Worm (Caenorhabditis elegans) whole organism, L4/young adult: Measurements from ENCODE around the gene F20C5.11.

Source experiments
- dao-5 ChIP-seq: sonication (generic microtip); optimal IDR thresholded peaks from 2 replicates; lab custom pipeline; 2016; ENCODE audit warnings: missing genotype, missing genetic modification characterization, moderate library complexity, missing compliant biosample characterization
- him-1 ChIP-seq: sonication (generic microtip); optimal IDR thresholded peaks from 2 replicates; lab custom pipeline; 2016; ENCODE audit warnings: missing genotype, missing genetic modification reagents, missing genetic modification characterization, missing compliant biosample characterization

ce11 chrIV:8798255-8798654, 36.5 kb upstream of the F20C5.11 start, which contains the start of gene clec-182:
- TF ChIP-seq dao-5 (tag; lab: Kevin White, UChicago) (no peak), him-1 (no peak)
